Worm (Caenorhabditis elegans) whole organism, L4 larva: ENCODE measurements around the gene Y46G5A.47.

Source experiments
- F37D6.2 ChIP-seq: sonication (generic microtip); optimal IDR thresholded peaks from 2 replicates; lab custom pipeline; 2016; ENCODE audit warnings: mild to moderate bottlenecking, missing genetic modification characterization, missing compliant biosample characterization
- F49E8.2 ChIP-seq: sonication (generic microtip); optimal IDR thresholded peaks from 2 replicates; lab custom pipeline; 2016; ENCODE audit warnings: missing compliant biosample characterization, mild to moderate bottlenecking, missing genetic modification characterization, borderline replicate concordance
- T20F7.1 ChIP-seq: fragments of 200-800 bp; sonication (Bioruptor generic); optimal IDR thresholded peaks from 2 replicates; lab custom pipeline; 2018; ENCODE audit warnings: mild to moderate bottlenecking, missing genetic modification characterization, missing compliant biosample characterization
- Y105C5A.15 ChIP-seq: fragments of 200-800 bp; sonication (Bioruptor generic); IDR thresholded peaks from 2 replicates; pipeline ENCODE4 v1.3.6; 2022; ENCODE audit warnings: missing genetic modification characterization, missing compliant biosample characterization
- Y48G9A.11 ChIP-seq: fragments of 200-800 bp; sonication (Bioruptor generic); IDR thresholded peaks from 2 replicates; pipeline ENCODE4 v1.3.6; 2022; ENCODE audit warnings: missing genetic modification reagents, missing genetic modification characterization, missing compliant biosample characterization
- Y75B8A.6 ChIP-seq: fragments of 200-800 bp; sonication (Bioruptor generic); IDR thresholded peaks from 2 replicates; pipeline ENCODE4 v1.3.6; 2022; ENCODE audit warnings: missing genetic modification reagents, missing genetic modification characterization, missing compliant biosample characterization
- ZK337.2 ChIP-seq: fragments of 200-800 bp; sonication (Bioruptor generic); IDR thresholded peaks from 2 replicates; pipeline ENCODE4 v1.3.6; 2022; ENCODE audit warnings: missing genetic modification reagents, missing genetic modification characterization, missing compliant biosample characterization
- aha-1 ChIP-seq: fragments of 150-350 bp; peaks from one replicate; lab custom pipeline; 2014; ENCODE audit warnings: missing biosample characterization, missing genetic modification characterization
- aly-2 ChIP-seq: sonication (generic microtip); optimal IDR thresholded peaks from 2 replicates; lab custom pipeline; 2018; ENCODE audit warnings: missing biosample characterization, missing genetic modification characterization
- attf-4 ChIP-seq: sonication (generic microtip); optimal IDR thresholded peaks from 3 replicates; lab custom pipeline; 2017; ENCODE audit warnings: missing biosample characterization, missing genetic modification characterization
- ceh-28 ChIP-seq: fragments of 150-350 bp; optimal IDR thresholded peaks from 2 replicates; lab custom pipeline; 2014; ENCODE audit warnings: missing biosample characterization, missing genetic modification reagents, missing genetic modification characterization
- ceh-32 ChIP-seq: sonication (generic microtip); optimal IDR thresholded peaks from 2 replicates; lab custom pipeline; 2016; ENCODE audit warnings: mild to moderate bottlenecking, missing genetic modification characterization, missing compliant biosample characterization; ENCODE audit not compliant: poor library complexity
- ceh-62 ChIP-seq: sonication (generic microtip); optimal IDR thresholded peaks from 2 replicates; lab custom pipeline; 2017; ENCODE audit warnings: missing biosample characterization, missing genetic modification characterization
- ces-1 ChIP-seq: fragments of 150-350 bp; sonication (generic microtip); optimal IDR thresholded peaks from 4 replicates; lab custom pipeline; 2014; ENCODE audit warnings: missing biosample characterization, missing genetic modification reagents, missing genetic modification characterization
- cey-2 ChIP-seq: sonication (generic microtip); optimal IDR thresholded peaks from 3 replicates; lab custom pipeline; 2017; ENCODE audit warnings: missing genetic modification characterization, mild to moderate bottlenecking, missing compliant biosample characterization, antibody characterized with exemption, borderline replicate concordance; ENCODE audit not compliant: insufficient read depth
- ctbp-1 ChIP-seq: fragments of 200-800 bp; sonication (Bioruptor generic); IDR thresholded peaks from 2 replicates; pipeline ENCODE4 v1.3.6; 2022; ENCODE audit warnings: missing genetic modification reagents, missing genetic modification characterization, missing compliant biosample characterization
- daf-16 ChIP-seq, 3 experiments: sonication (generic microtip); optimal IDR thresholded peaks; 2 replicates each; lab custom pipeline; 2016 to 2017; ENCODE audit warnings: missing genetic modification characterization in 3 of 3, missing genetic modification reagents in 3 of 3, mild to moderate bottlenecking in 2 of 3, missing compliant biosample characterization in 2 of 3, missing biosample characterization in 1 of 3, moderate library complexity in 1 of 3
- daf-19 ChIP-seq: fragments of 200-800 bp; sonication (Bioruptor generic); conservative IDR thresholded peaks from 2 replicates; pipeline ENCODE4 v1.3.6; 2022; ENCODE audit warnings: missing genetic modification characterization, missing compliant biosample characterization
- dmd-8 ChIP-seq: fragments of 200-800 bp; sonication (Bioruptor generic); IDR thresholded peaks from 2 replicates; pipeline ENCODE4 v1.3.6; 2022; ENCODE audit warnings: missing genetic modification characterization, missing compliant biosample characterization
- dpl-1 ChIP-seq: fragments of 150-350 bp; optimal IDR thresholded peaks from 2 replicates; lab custom pipeline; 2014; ENCODE audit warnings: missing biosample characterization, missing genetic modification reagents, missing genetic modification characterization
- dve-1 ChIP-seq: sonication (generic microtip); optimal IDR thresholded peaks from 2 replicates; lab custom pipeline; 2017; ENCODE audit warnings: antibody characterized with exemption, mild to moderate bottlenecking, missing genetic modification characterization, missing compliant biosample characterization; ENCODE audit not compliant: insufficient read depth
- egl-27 ChIP-seq: sonication (generic microtip); optimal IDR thresholded peaks from 3 replicates; lab custom pipeline; 2017; ENCODE audit warnings: missing biosample characterization, missing genetic modification reagents, missing genetic modification characterization
- fkh-10 ChIP-seq: fragments of 150-350 bp; optimal IDR thresholded peaks from 2 replicates; lab custom pipeline; 2014; ENCODE audit warnings: missing biosample characterization, missing genetic modification reagents, missing genetic modification characterization
- fos-1 ChIP-seq: fragments of 150-350 bp; optimal IDR thresholded peaks from 2 replicates; lab custom pipeline; 2014; ENCODE audit warnings: missing biosample characterization, missing genetic modification characterization
- gei-8 ChIP-seq: fragments of 200-800 bp; sonication (Bioruptor generic); optimal IDR thresholded peaks from 2 replicates; lab custom pipeline; 2018; ENCODE audit warnings: mild to moderate bottlenecking, missing genetic modification characterization, missing compliant biosample characterization
- hlh-30 ChIP-seq: sonication (generic microtip); optimal IDR thresholded peaks from 2 replicates; lab custom pipeline; 2017; ENCODE audit warnings: antibody characterized with exemption, mild to moderate bottlenecking, missing genetic modification characterization, missing compliant biosample characterization; ENCODE audit not compliant: insufficient read depth
- lim-7 ChIP-seq: fragments of 200-800 bp; sonication (Bioruptor generic); IDR thresholded peaks from 2 replicates; pipeline ENCODE4 v1.3.6; 2022; ENCODE audit warnings: missing genetic modification characterization, missing compliant biosample characterization
- lin-1 ChIP-seq: fragments of 200-800 bp; sonication (Bioruptor generic); IDR thresholded peaks from 2 replicates; pipeline ENCODE4 v1.3.6; 2022; ENCODE audit warnings: missing genetic modification reagents, missing genetic modification characterization, missing compliant biosample characterization
- lin-13 ChIP-seq: fragments of 150-350 bp; optimal IDR thresholded peaks from 2 replicates; lab custom pipeline; 2014; ENCODE audit warnings: missing biosample characterization, missing genetic modification reagents, missing genetic modification characterization
- lin-29 ChIP-seq: fragments of 200-800 bp; sonication (Bioruptor generic); IDR thresholded peaks from 2 replicates; pipeline ENCODE4 v1.3.6; 2022; ENCODE audit warnings: missing genetic modification reagents, missing genetic modification characterization, missing compliant biosample characterization
- madf-5 ChIP-seq, 2 experiments: fragments of 200-800 bp; sonication (Bioruptor generic); IDR thresholded peaks; 2 replicates each; pipeline ENCODE4 v1.3.6; 2022; ENCODE audit warnings: missing compliant biosample characterization in 2 of 2, missing genetic modification characterization in 2 of 2
- mdt-29 ChIP-seq: fragments of 200-800 bp; sonication (Bioruptor generic); IDR thresholded peaks from 2 replicates; pipeline ENCODE4 v1.3.6; 2022; ENCODE audit warnings: missing genetic modification reagents, missing genetic modification characterization, missing compliant biosample characterization
- mep-1 ChIP-seq: fragments of 150-350 bp; sonication (generic microtip); optimal IDR thresholded peaks from 3 replicates; lab custom pipeline; 2014; ENCODE audit warnings: missing biosample characterization, missing genetic modification characterization
- mxl-2 ChIP-seq: fragments of 200-800 bp; sonication (Bioruptor generic); conservative IDR thresholded peaks from 2 replicates; pipeline ENCODE4 v1.3.6; 2022; ENCODE audit warnings: missing genetic modification reagents, missing genetic modification characterization, missing compliant biosample characterization
- mxl-3 ChIP-seq: fragments of 200-800 bp; sonication (Bioruptor generic); optimal IDR thresholded peaks from 2 replicates; lab custom pipeline; 2018; ENCODE audit warnings: mild to moderate bottlenecking, missing genetic modification characterization, missing compliant biosample characterization
- nhr-10 ChIP-seq: fragments of 150-350 bp; optimal IDR thresholded peaks from 2 replicates; lab custom pipeline; 2014; ENCODE audit warnings: missing biosample characterization, missing genetic modification characterization
- nhr-11 ChIP-seq: fragments of 150-350 bp; optimal IDR thresholded peaks from 2 replicates; lab custom pipeline; 2014; ENCODE audit warnings: missing biosample characterization, missing genetic modification characterization
- nhr-111 ChIP-seq: fragments of 200-800 bp; sonication (Bioruptor generic); optimal IDR thresholded peaks from 2 replicates; lab custom pipeline; 2018; ENCODE audit warnings: mild to moderate bottlenecking, missing genetic modification characterization, missing compliant biosample characterization
- nhr-28 ChIP-seq: fragments of 150-350 bp; optimal IDR thresholded peaks from 2 replicates; lab custom pipeline; 2014; ENCODE audit warnings: missing biosample characterization, missing genetic modification characterization
- nhr-48 ChIP-seq: sonication (generic microtip); optimal IDR thresholded peaks from 2 replicates; lab custom pipeline; 2016; ENCODE audit warnings: mild to moderate bottlenecking, missing genetic modification characterization, missing compliant biosample characterization
- nhr-6 ChIP-seq: fragments of 150-350 bp; optimal IDR thresholded peaks from 2 replicates; lab custom pipeline; 2014; ENCODE audit warnings: missing biosample characterization, missing genetic modification characterization
- nhr-76 ChIP-seq: fragments of 150-350 bp; optimal IDR thresholded peaks from 2 replicates; lab custom pipeline; 2014; ENCODE audit warnings: missing biosample characterization, missing genetic modification characterization
- nhr-77 ChIP-seq: fragments of 150-350 bp; optimal IDR thresholded peaks from 2 replicates; lab custom pipeline; 2014; ENCODE audit warnings: missing biosample characterization, missing genetic modification characterization
- skn-1 ChIP-seq: fragments of 150-350 bp; optimal IDR thresholded peaks from 2 replicates; lab custom pipeline; 2014; ENCODE audit warnings: missing biosample characterization, missing genetic modification characterization
- spr-1 ChIP-seq: sonication (generic microtip); optimal IDR thresholded peaks from 2 replicates; lab custom pipeline; 2016; ENCODE audit warnings: mild to moderate bottlenecking, missing genetic modification characterization, missing compliant biosample characterization
- zag-1 ChIP-seq: fragments of 150-350 bp; optimal IDR thresholded peaks from 2 replicates; lab custom pipeline; 2014; ENCODE audit warnings: missing biosample characterization, missing genetic modification characterization
- zfp-2 ChIP-seq: sonication (generic microtip); optimal IDR thresholded peaks from 2 replicates; lab custom pipeline; 2016; ENCODE audit warnings: mild to moderate bottlenecking, missing genetic modification characterization, missing compliant biosample characterization

Gene Y46G5A.47

ce11 chrII:12799927-12800522 is 5.1 kb downstream of the Y46G5A.47 start (continued):
- TF ChIP-seq aha-1 (tag; lab: Kevin White, UChicago) (peak; percentile 38), mxl-3 (GFP tag; lab: Kevin White, UChicago) (peak; percentile 84), F49E8.2 (tag; lab: Kevin White, UChicago) (peak; percentile 67), dpl-1 (peak; percentile 39), daf-19 (GFP tag; lab: Robert Waterston, UW) (no peak), ZK337.2 (GFP tag; lab: Robert Waterston, UW) (no peak), nhr-6 (tag; lab: Kevin White, UChicago) (no peak), ceh-28 (tag; lab: Kevin White, UChicago) (no peak)

DNA sequence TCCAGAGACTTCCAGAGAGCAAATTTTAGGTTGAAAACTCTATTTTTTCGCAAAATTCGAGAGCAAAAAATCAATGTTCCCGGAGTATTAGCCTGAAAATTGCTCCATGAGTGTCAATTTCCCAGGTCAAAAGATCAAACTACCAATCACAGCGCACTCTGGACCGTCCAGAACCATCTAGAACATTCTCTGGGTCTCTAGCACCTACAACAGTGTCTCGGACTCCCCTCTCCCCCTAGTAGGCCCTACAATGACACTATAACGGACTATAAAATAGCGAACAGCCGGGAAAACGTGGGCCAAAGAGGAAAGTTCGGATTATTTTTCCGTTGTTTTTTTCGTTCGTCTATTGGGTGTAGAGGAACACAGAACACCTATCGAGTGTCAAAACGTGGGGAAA is 5.7 kb downstream of the Y46G5A.47 start:
- TF ChIP-seq daf-16 (GFP tag; optimal IDR thresholded peaks at IDR 0.05; lab: Kevin White, UChicago) = no peak
- no peak for TF ChIP-seq daf-16 (tag; optimal IDR thresholded peaks at IDR 0.05; lab: Kevin White, UChicago)
- no peak for TF ChIP-seq lim-7 (GFP tag; lab: Robert Waterston, UW)
- no peak for TF ChIP-seq mep-1 (tag; lab: Kevin White, UChicago)
- 0 out of 2 replicates have a peak, but pooled peaks have one; percentile 8 for TF ChIP-seq ctbp-1 (GFP tag; lab: Robert Waterston, UW)
- no peak for TF ChIP-seq egl-27 (tag; lab: Kevin White, UChicago)
- peak; percentile 13 for TF ChIP-seq nhr-28 (tag; lab: Kevin White, UChicago)
- no peak for TF ChIP-seq Y75B8A.6 (GFP tag; lab: Robert Waterston, UW)
- TF ChIP-seq lin-29 (GFP tag; lab: Robert Waterston, UW) = no peak
- no peak for TF ChIP-seq lin-1 (GFP tag; lab: Robert Waterston, UW)
- no peak for TF ChIP-seq nhr-11 (tag; lab: Kevin White, UChicago)
- peak; percentile 56; the same call in 1 of the 2 replicates for TF ChIP-seq mdt-29 (GFP tag; lab: Robert Waterston, UW)
- TF ChIP-seq cey-2 (tag; lab: Kevin White, UChicago) = no peak
- TF ChIP-seq zfp-2 (tag; lab: Kevin White, UChicago) = no peak
- no peak for TF ChIP-seq nhr-6 (tag; lab: Kevin White, UChicago)
- no peak for TF ChIP-seq ceh-62 (tag; lab: Kevin White, UChicago)
- no peak for TF ChIP-seq Y48G9A.11
- no peak for TF ChIP-seq skn-1
- no peak for TF ChIP-seq dmd-8
- TF ChIP-seq, all 104 proteins: peak for 3

- TF ChIP-seq T20F7.1 (GFP tag; lab: Kevin White, UChicago) (no peak), fos-1 (tag; lab: Kevin White, UChicago) (no peak), gei-8 (GFP tag; lab: Kevin White, UChicago) (peak; percentile 48), aly-2 (tag; lab: Kevin White, UChicago) (no peak), madf-5 (GFP tag; IDR thresholded peaks at IDR 0.05; lab: Robert Waterston, UW) (no peak), Y105C5A.15 (GFP tag; lab: Robert Waterston, UW) (no peak), ces-1 (no peak), mxl-3 (GFP tag; lab: Kevin White, UChicago) (peak; percentile 84), F49E8.2 (tag; lab: Kevin White, UChicago) (no peak), nhr-76 (tag; lab: Kevin White, UChicago) (no peak), zag-1 (no peak), aha-1 (tag; lab: Kevin White, UChicago) (peak; percentile 97), dve-1 (tag; lab: Kevin White, UChicago) (peak; percentile 96), nhr-10 (tag; lab: Kevin White, UChicago) (peak; percentile 70), hlh-30 (tag; lab: Kevin White, UChicago) (peak; percentile 94), F37D6.2 (no peak), spr-1 (tag; lab: Kevin White, UChicago) (peak; percentile 72), lin-13 (GFP tag; lab: Kevin White, UChicago) (peak; percentile 56), fkh-10 (no peak), nhr-77 (tag; lab: Kevin White, UChicago) (peak; percentile 79), nhr-48 (peak; percentile 91), nhr-6 (tag; lab: Kevin White, UChicago) (peak; percentile 84), nhr-111 (GFP tag; lab: Kevin White, UChicago) (no peak), ceh-32 (no peak), Y75B8A.6 (GFP tag; lab: Robert Waterston, UW) (peak; percentile 57; the same call in 1 of the 2 replicates), mxl-2 (GFP tag; lab: Robert Waterston, UW) (no peak), attf-4 (tag; lab: Kevin White, UChicago) (no peak)
Observed at ce11 chrII:12798814-12799213, 6.3 kb downstream of the Y46G5A.47 start.
